Worm (Caenorhabditis elegans): Measurements from ENCODE around the gene ckr-2.

DNA sequence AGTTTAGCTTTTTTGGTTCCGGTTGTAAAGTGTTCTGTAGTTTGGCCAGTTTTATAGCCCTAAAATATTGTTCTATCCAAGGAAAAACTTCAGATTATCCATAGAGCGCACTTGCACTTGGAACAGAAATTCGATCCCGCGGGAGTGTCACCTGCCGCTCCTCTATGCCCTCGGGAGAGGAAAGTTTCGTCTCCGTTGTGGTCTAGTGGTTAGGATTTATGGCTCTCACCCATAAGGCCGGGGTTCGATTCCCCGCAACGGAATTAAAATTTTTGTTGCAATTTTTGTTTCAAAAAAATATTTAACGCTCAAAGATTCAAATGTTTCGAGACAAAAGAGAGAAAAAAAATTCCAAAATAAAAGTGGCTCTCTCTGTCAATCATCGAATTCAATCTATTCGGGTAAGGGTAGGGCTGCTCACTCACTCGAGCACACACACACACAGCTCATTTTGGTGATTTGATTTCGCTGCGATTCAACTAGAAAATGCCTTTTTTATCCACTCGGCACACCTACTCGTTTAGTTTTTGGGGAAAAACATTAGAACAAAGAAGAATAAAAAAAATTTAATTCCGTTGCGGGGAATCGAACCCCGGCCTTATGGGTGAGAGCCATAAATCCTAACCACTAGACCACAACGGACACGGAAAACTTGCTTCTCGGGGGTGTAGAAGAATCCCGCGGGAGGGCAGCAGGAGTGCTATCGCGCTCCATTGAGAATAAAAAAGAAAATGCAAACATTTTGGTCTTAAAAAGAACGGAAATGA, 11.1 kb upstream of the ckr-2 start:
- TF ChIP-seq snpc-4 (tag; optimal IDR thresholded peaks at IDR 0.05) (no peak), mep-1 (tag; optimal IDR thresholded peaks at IDR 0.05) (no peak), mab-5 (tag; optimal IDR thresholded peaks at IDR 0.05) (no peak)

All from whole organism, mixed stage, embryonic.